Worm (Caenorhabditis elegans) whole organism, L2 larva: ENCODE measurements around the gene spin-2.

Experiments used
- F13H6.1 ChIP-seq: sonication (generic microtip); optimal IDR thresholded peaks from 2 replicates; lab custom pipeline; 2016; ENCODE audit warnings: missing genetic modification characterization, missing compliant biosample characterization
- R02D3.7 ChIP-seq: fragments of 150-350 bp; optimal IDR thresholded peaks from 2 replicates; lab custom pipeline; 2014; ENCODE audit warnings: missing biosample characterization, missing genetic modification characterization
- Y55F3AM.14 ChIP-seq: fragments of 200-800 bp; sonication (Bioruptor generic); optimal IDR thresholded peaks from 2 replicates; lab custom pipeline; 2018; ENCODE audit warnings: mild to moderate bottlenecking, missing genetic modification characterization, missing compliant biosample characterization
- ZK546.5 ChIP-seq: sonication (generic microtip); optimal IDR thresholded peaks from 2 replicates; lab custom pipeline; 2017; ENCODE audit warnings: missing biosample characterization, missing genetic modification characterization
- aly-2 ChIP-seq: fragments of 150-350 bp; optimal IDR thresholded peaks from 2 replicates; lab custom pipeline; 2014; ENCODE audit warnings: missing biosample characterization, missing genetic modification characterization
- ama-1 ChIP-seq: fragments of 150-350 bp; optimal IDR thresholded peaks from 2 replicates; lab custom pipeline; 2018; ENCODE audit warnings: inconsistent platforms
- blmp-1 ChIP-seq: sonication (generic microtip); optimal IDR thresholded peaks from 2 replicates; lab custom pipeline; 2017; ENCODE audit warnings: missing genetic modification characterization, mild to moderate bottlenecking, missing compliant biosample characterization, antibody characterized with exemption, moderate library complexity; ENCODE audit not compliant: insufficient read depth
- ceh-16 ChIP-seq: fragments of 150-350 bp; optimal IDR thresholded peaks from 2 replicates; lab custom pipeline; 2014; ENCODE audit warnings: missing biosample characterization, missing genetic modification characterization
- ceh-82 ChIP-seq: fragments of 150-350 bp; optimal IDR thresholded peaks from 2 replicates; lab custom pipeline; 2014; ENCODE audit warnings: missing biosample characterization, missing genetic modification characterization
- crh-2 ChIP-seq: sonication (generic microtip); optimal IDR thresholded peaks from 2 replicates; lab custom pipeline; 2017; ENCODE audit warnings: missing biosample characterization, missing genetic modification characterization
- egl-27 ChIP-seq: sonication (generic microtip); optimal IDR thresholded peaks from 3 replicates; lab custom pipeline; 2017; ENCODE audit warnings: missing biosample characterization, missing genetic modification reagents, missing genetic modification characterization
- fos-1 ChIP-seq: fragments of 150-350 bp; optimal IDR thresholded peaks from 2 replicates; lab custom pipeline; 2014; ENCODE audit warnings: missing biosample characterization, missing genetic modification characterization
- gmeb-1 ChIP-seq: fragments of 150-350 bp; optimal IDR thresholded peaks from 2 replicates; lab custom pipeline; 2014; ENCODE audit warnings: missing biosample characterization, missing genetic modification characterization
- lin-11 ChIP-seq: fragments of 150-350 bp; sonication (generic microtip); optimal IDR thresholded peaks from 2 replicates; lab custom pipeline; 2014; ENCODE audit warnings: missing biosample characterization, missing genetic modification characterization, inconsistent platforms, mixed read lengths
- lsy-2 ChIP-seq, 2 experiments: fragments of 150-350 bp in 1 of 2; sonication (generic microtip) in 1 of 2; optimal IDR thresholded peaks; 2 replicates each; lab custom pipeline; 2014 to 2017; ENCODE audit warnings: missing biosample characterization in 2 of 2, missing genetic modification characterization in 2 of 2
- mab-5 ChIP-seq: fragments of 150-350 bp; optimal IDR thresholded peaks from 2 replicates; lab custom pipeline; 2014; ENCODE audit warnings: missing biosample characterization, missing genetic modification characterization
- mbf-1 ChIP-seq: sonication (generic microtip); optimal IDR thresholded peaks from 2 replicates; lab custom pipeline; 2017; ENCODE audit warnings: missing biosample characterization, missing genetic modification characterization
- mdl-1 ChIP-seq, 2 experiments: fragments of 150-350 bp in 1 of 2; sonication (generic microtip) in 1 of 2; optimal IDR thresholded peaks; 2 replicates each; lab custom pipeline; 2017; ENCODE audit warnings: missing biosample characterization in 2 of 2, missing genetic modification characterization in 2 of 2
- nhr-11 ChIP-seq: fragments of 150-350 bp; optimal IDR thresholded peaks from 2 replicates; lab custom pipeline; 2014; ENCODE audit warnings: missing biosample characterization, missing genetic modification characterization
- nhr-12 ChIP-seq: fragments of 150-350 bp; optimal IDR thresholded peaks from 2 replicates; lab custom pipeline; 2014; ENCODE audit warnings: missing biosample characterization, missing genetic modification characterization
- nhr-129 ChIP-seq: fragments of 150-350 bp; optimal IDR thresholded peaks from 2 replicates; lab custom pipeline; 2014; ENCODE audit warnings: missing biosample characterization, missing genetic modification characterization
- nhr-21 ChIP-seq: fragments of 150-350 bp; optimal IDR thresholded peaks from 2 replicates; lab custom pipeline; 2014; ENCODE audit warnings: missing biosample characterization, missing genetic modification characterization
- nhr-25 ChIP-seq: fragments of 150-350 bp; sonication (generic microtip); optimal IDR thresholded peaks from 3 replicates; lab custom pipeline; 2014; ENCODE audit warnings: missing biosample characterization, missing genetic modification characterization
- nhr-6 ChIP-seq: fragments of 150-350 bp; optimal IDR thresholded peaks from 2 replicates; lab custom pipeline; 2014; ENCODE audit warnings: missing biosample characterization, missing genetic modification characterization
- nhr-77 ChIP-seq: fragments of 150-350 bp; optimal IDR thresholded peaks from 2 replicates; lab custom pipeline; 2014; ENCODE audit warnings: missing biosample characterization, missing genetic modification characterization
- peb-1 ChIP-seq: fragments of 150-350 bp; optimal IDR thresholded peaks from 2 replicates; lab custom pipeline; 2014; ENCODE audit warnings: missing biosample characterization, missing genetic modification characterization
- skn-1 ChIP-seq: sonication (generic microtip); optimal IDR thresholded peaks from 2 replicates; lab custom pipeline; 2017; ENCODE audit warnings: missing biosample characterization, missing genetic modification characterization
- sma-3 ChIP-seq: sonication (generic microtip); optimal IDR thresholded peaks from 2 replicates; lab custom pipeline; 2016; ENCODE audit warnings: missing genetic modification reagents, missing genetic modification characterization, missing compliant biosample characterization
- sma-9 ChIP-seq, 2 experiments: fragments of 150-350 bp in 1 of 2; sonication (generic microtip) in 1 of 2; optimal IDR thresholded peaks; 2 replicates each; lab custom pipeline; 2014 to 2016; ENCODE audit warnings: missing genetic modification characterization in 2 of 2, mild to moderate bottlenecking in 1 of 2, missing biosample characterization in 1 of 2, missing compliant biosample characterization in 1 of 2, missing genetic modification reagents in 1 of 2, moderate library complexity in 1 of 2
- snpc-4 ChIP-seq: fragments of 150-350 bp; optimal IDR thresholded peaks from 2 replicates; lab custom pipeline; 2014; ENCODE audit warnings: missing biosample characterization, missing genetic modification characterization

Gene spin-2

ce11 chrIV:13077694-13078093 is 9.1 kb upstream of the spin-2 start:
- no peak for TF ChIP-seq nhr-12 (tag; lab: Kevin White, UChicago)
- peak; percentile 72 for TF ChIP-seq blmp-1 (tag; lab: Kevin White, UChicago)
- peak; percentile 86 for TF ChIP-seq nhr-21 (tag; lab: Kevin White, UChicago)
- TF ChIP-seq peb-1 (tag; lab: Kevin White, UChicago) = no peak
- TF ChIP-seq mdl-1 (tag; optimal IDR thresholded peaks at IDR 0.05; lab: Kevin White, UChicago) = peak in 1 of 2 experiments; percentile 29
- TF ChIP-seq ZK546.5 = no peak
- TF ChIP-seq nhr-25 = peak; percentile 76
- TF ChIP-seq sma-3 (GFP tag; lab: Kevin White, UChicago) = peak; percentile 49
- TF ChIP-seq sma-9 (GFP tag; optimal IDR thresholded peaks at IDR 0.05; lab: Kevin White, UChicago) = peak; percentile 87
- TF ChIP-seq sma-9 (tag; optimal IDR thresholded peaks at IDR 0.05; lab: Kevin White, UChicago) = no peak
- peak; percentile 55 for TF ChIP-seq nhr-129 (tag; lab: Kevin White, UChicago)

DNA sequence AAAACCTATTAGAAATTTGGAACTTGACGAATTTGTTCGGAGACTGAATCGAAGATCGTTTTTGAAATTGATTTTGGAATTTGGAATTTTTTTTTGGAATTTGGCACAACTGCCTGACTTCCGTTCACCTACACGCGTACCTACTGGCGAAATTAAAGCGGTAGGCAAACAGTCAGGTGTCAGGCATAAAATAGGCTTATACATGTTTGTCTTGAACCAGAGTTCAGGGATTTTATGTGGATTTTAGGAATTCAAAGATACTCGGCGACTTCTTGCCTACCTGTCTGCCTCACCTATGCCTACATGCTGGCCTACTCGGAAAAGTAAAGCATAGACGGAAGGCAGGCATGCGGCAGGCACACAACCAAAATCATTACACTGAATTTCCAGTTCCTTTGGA is 8.5 kb upstream of the spin-2 start:
- TF ChIP-seq R02D3.7 (tag; lab: Kevin White, UChicago) = no peak
- TF ChIP-seq aly-2 (tag; lab: Kevin White, UChicago) = no peak
- TF ChIP-seq blmp-1 (tag; lab: Kevin White, UChicago) = no peak
- TF ChIP-seq nhr-21 (tag; lab: Kevin White, UChicago) = no peak
- TF ChIP-seq ama-1 = no peak
- no peak for TF ChIP-seq crh-2 (tag; lab: Kevin White, UChicago)
- TF ChIP-seq lsy-2 (tag; optimal IDR thresholded peaks at IDR 0.05; lab: Kevin White, UChicago) = no peak
- no peak for TF ChIP-seq skn-1 (tag; lab: Kevin White, UChicago)
- no peak for TF ChIP-seq F13H6.1 (tag; lab: Kevin White, UChicago)
- TF ChIP-seq ceh-82 = no peak
- TF ChIP-seq nhr-129 (tag; lab: Kevin White, UChicago) = no peak
- TF ChIP-seq mbf-1 (tag; lab: Kevin White, UChicago) = no peak
- TF ChIP-seq nhr-77 (tag; lab: Kevin White, UChicago) = no peak
- TF ChIP-seq, all 48 proteins: peak for 0

DNA sequence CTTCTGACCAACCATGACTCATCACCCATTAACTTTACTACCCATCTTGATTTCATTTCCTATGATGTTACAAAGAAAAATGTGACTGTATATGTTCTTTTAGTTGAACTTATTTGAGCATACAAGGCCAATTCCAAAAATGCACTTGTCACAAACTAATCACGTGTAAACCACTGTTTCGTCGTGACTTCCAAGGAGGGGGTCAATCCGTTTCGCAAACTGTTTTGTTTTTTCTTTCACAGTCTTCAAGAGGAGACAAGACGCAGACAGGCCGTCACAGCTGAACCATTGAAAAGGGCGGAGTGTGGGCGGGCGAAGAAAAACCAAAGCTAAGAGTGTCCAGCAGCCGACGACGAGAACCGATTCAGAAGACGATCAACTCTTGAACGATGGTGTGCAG is 7.7 kb upstream of the spin-2 start, which contains the start of gene C39E9.8:
Gene C39E9.8 (plus strand): TSS at position 328 of the 400 bp plus-strand sequence.
- peak; percentile 71 for TF ChIP-seq nhr-129 (tag; lab: Kevin White, UChicago)
- no peak for TF ChIP-seq aly-2 (tag; lab: Kevin White, UChicago)
- peak; percentile 48 for TF ChIP-seq blmp-1 (tag; lab: Kevin White, UChicago)
- TF ChIP-seq nhr-6 = peak; percentile 14
- peak; percentile 74 for TF ChIP-seq sma-9 (GFP tag; optimal IDR thresholded peaks at IDR 0.05; lab: Kevin White, UChicago)
- peak; percentile 1 for TF ChIP-seq sma-9 (tag; optimal IDR thresholded peaks at IDR 0.05; lab: Kevin White, UChicago)
- TF ChIP-seq nhr-25 = peak; percentile 94
- TF ChIP-seq mbf-1 (tag; lab: Kevin White, UChicago) = no peak
- TF ChIP-seq egl-27 (tag; lab: Kevin White, UChicago) = peak; percentile 13
- peak; percentile 77 for TF ChIP-seq sma-3 (GFP tag; lab: Kevin White, UChicago)
- peak; percentile 41 for TF ChIP-seq fos-1
- TF ChIP-seq Y55F3AM.14 (GFP tag; lab: Kevin White, UChicago) = peak; percentile 23
- TF ChIP-seq snpc-4 (tag; lab: Kevin White, UChicago) = no peak
- peak; percentile 52 for TF ChIP-seq nhr-21 (tag; lab: Kevin White, UChicago)

DNA sequence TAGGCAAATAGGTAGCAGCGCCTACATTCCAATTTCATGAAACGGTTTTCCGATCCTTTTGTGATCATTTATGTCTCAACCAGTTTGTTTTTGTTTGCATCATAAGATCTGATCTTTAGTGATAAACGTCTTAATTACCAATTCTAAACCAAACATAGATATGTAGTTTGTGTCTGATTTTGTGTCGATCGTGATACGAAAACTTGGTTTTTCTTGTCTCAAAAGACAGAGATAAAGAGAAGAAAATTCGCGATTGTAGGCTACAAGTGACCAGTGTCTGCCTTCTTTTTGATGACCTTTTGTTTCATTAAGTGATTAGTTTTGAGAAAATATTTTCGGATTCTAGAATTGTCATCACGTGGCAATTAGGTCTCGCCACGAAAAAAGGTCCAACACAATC is 6.6 kb upstream of the spin-2 start:
- TF ChIP-seq mab-5 (tag; lab: Kevin White, UChicago) (no peak), nhr-21 (tag; lab: Kevin White, UChicago) (peak; percentile 55), snpc-4 (tag; lab: Kevin White, UChicago) (no peak), skn-1 (tag; lab: Kevin White, UChicago) (no peak), gmeb-1 (tag; lab: Kevin White, UChicago) (no peak), nhr-25 (peak; percentile 66), sma-3 (GFP tag; lab: Kevin White, UChicago) (peak; percentile 36), mdl-1 (tag; optimal IDR thresholded peaks at IDR 0.05; lab: Kevin White, UChicago) (no peak), ceh-16 (tag; lab: Kevin White, UChicago) (no peak), nhr-129 (tag; lab: Kevin White, UChicago) (peak; percentile 98), nhr-11 (tag; lab: Kevin White, UChicago) (peak; percentile 35)

DNA sequence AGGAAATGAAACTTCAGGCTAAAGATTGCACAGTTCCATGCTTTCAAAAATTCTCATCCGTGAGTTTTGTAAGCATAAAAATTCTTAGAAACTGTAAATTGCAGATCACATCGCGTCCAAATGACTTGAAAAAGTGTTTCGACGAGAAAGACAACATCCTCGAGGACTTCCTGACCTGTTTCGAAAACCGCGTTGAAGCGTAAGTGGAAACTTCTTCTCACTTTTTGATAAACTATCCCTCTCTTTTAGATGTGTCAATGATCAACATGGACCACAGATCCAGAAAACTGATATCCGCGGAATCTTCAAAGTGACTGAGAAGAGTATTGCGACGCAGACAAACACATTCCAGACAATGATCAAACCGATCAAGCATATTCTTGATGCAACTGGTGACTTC is 5.9 kb upstream of the spin-2 start:
- no peak for TF ChIP-seq ceh-82
- no peak for TF ChIP-seq snpc-4 (tag; lab: Kevin White, UChicago)
- no peak for TF ChIP-seq gmeb-1 (tag; lab: Kevin White, UChicago)
- peak; percentile 19 for TF ChIP-seq nhr-129 (tag; lab: Kevin White, UChicago)
- TF ChIP-seq blmp-1 (tag; lab: Kevin White, UChicago) = no peak
- no peak for TF ChIP-seq lin-11 (tag; lab: Kevin White, UChicago)
